In the genomic region with DNA sequence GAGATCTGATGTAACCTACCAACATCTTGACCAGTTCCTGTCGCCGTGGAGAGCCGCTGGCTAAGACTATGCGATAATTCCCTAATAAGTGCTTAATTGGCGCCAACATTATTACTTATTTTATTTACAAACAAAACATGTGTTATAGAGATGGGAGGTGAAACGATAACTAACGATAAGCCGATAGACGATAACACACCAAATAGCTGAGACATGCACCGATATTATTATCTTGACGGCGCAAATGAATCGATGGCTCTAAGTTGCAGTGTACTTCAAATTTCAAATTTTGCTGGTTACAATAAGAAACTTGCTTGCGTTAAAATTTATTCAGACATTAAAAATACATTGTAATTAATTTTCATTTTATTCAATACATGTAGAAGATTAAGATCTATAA, we compare ENCODE assay signal across 1 fruit fly cellular context.
TF ChIP-seq lines count a peak whose summit lies in the region.

Gene CG9515 (minus strand): TSS at position 148 of the 400 bp plus-strand sequence.

TF ChIP-seq in whole organism, embryonic, 481 proteins besides CTCF, POLR2A, EP300 and RAD21 (continued from another document):
- TF ChIP-seq usp (GFP tag; optimal IDR thresholded peaks at IDR 0.05; lab: Kevin White, UChicago) = no peak
- no peak for TF ChIP-seq rib (GFP tag; IDR thresholded peaks at IDR 0.05; lab: Robert Waterston, UW)
- peak; percentile 37 to 85 for TF ChIP-seq crp (GFP tag; optimal IDR thresholded peaks at IDR 0.05; lab: Kevin White, UChicago)
- no peak for TF ChIP-seq org-1 (GFP tag; optimal IDR thresholded peaks at IDR 0.05; lab: Kevin White, UChicago)
- TF ChIP-seq her (GFP tag; optimal IDR thresholded peaks at IDR 0.05; lab: Kevin White, UChicago) = no peak
- no peak for TF ChIP-seq CG11696 (GFP tag; IDR thresholded peaks at IDR 0.05; lab: Robert Waterston, UW)
- TF ChIP-seq CG15011 (GFP tag; optimal IDR thresholded peaks at IDR 0.05; lab: Kevin White, UChicago) = no peak
- TF ChIP-seq CG3838 (GFP tag; optimal IDR thresholded peaks at IDR 0.05; lab: Kevin White, UChicago) = no peak
- TF ChIP-seq cwo (GFP tag; optimal IDR thresholded peaks at IDR 0.05; lab: Kevin White, UChicago) = no peak
- no peak for TF ChIP-seq D19B (GFP tag; optimal IDR thresholded peaks at IDR 0.05; lab: Kevin White, UChicago)
- TF ChIP-seq schlank (tag; optimal IDR thresholded peaks at IDR 0.05; lab: Kevin White, UChicago) = no peak
- no peak for TF ChIP-seq CG3726 (GFP tag; IDR thresholded peaks at IDR 0.05; lab: Robert Waterston, UW)
- no peak for TF ChIP-seq mam (GFP tag; optimal IDR thresholded peaks at IDR 0.05; lab: Kevin White, UChicago)
- no peak for TF ChIP-seq CG10654 (GFP tag; optimal IDR thresholded peaks at IDR 0.05; lab: Kevin White, UChicago)
- TF ChIP-seq mirr (GFP tag; optimal IDR thresholded peaks at IDR 0.05; lab: Kevin White, UChicago) = peak; percentile 56
- TF ChIP-seq CG14710 (tag; optimal IDR thresholded peaks at IDR 0.05; lab: Kevin White, UChicago) = peak; percentile 45
- TF ChIP-seq chn (GFP tag; optimal IDR thresholded peaks at IDR 0.05; lab: Kevin White, UChicago) = no peak
- TF ChIP-seq Dip2 (GFP tag; IDR thresholded peaks at IDR 0.05; lab: Robert Waterston, UW) = no peak
- no peak for TF ChIP-seq Mrtf (GFP tag; IDR thresholded peaks at IDR 0.05; lab: Robert Waterston, UW)
- TF ChIP-seq dan (GFP tag; IDR thresholded peaks at IDR 0.05; lab: Robert Waterston, UW) = no peak
- no peak for TF ChIP-seq NK7.1 (GFP tag; optimal IDR thresholded peaks at IDR 0.05; lab: Kevin White, UChicago)
- peak; percentile 24 for TF ChIP-seq CG2120 (GFP tag; optimal IDR thresholded peaks at IDR 0.05; lab: Kevin White, UChicago)
- no peak for TF ChIP-seq pho (GFP tag; optimal IDR thresholded peaks at IDR 0.05; lab: Kevin White, UChicago)
- TF ChIP-seq sc (optimal IDR thresholded peaks at IDR 0.05; lab: Kevin White, UChicago) = no peak
- no peak for TF ChIP-seq sc (GFP tag; optimal IDR thresholded peaks at IDR 0.05; lab: Kevin White, UChicago)
- peak; percentile 65; the same call in 1 of the 2 replicates for TF ChIP-seq amos (GFP tag; IDR thresholded peaks at IDR 0.05; lab: Robert Waterston, UW; ENCODE audit: partially characterized antibody)
- TF ChIP-seq Elba2 (GFP tag; optimal IDR thresholded peaks at IDR 0.05; lab: Kevin White, UChicago) = peak; percentile 83
- TF ChIP-seq jing (GFP tag; optimal IDR thresholded peaks at IDR 0.05; lab: Kevin White, UChicago) = no peak
- no peak for TF ChIP-seq CG15073 (GFP tag; optimal IDR thresholded peaks at IDR 0.05; lab: Kevin White, UChicago)
- peak; percentile 74 for TF ChIP-seq CG9437 (GFP tag; optimal IDR thresholded peaks at IDR 0.05; lab: Kevin White, UChicago)
- TF ChIP-seq PHDP (tag; optimal IDR thresholded peaks at IDR 0.05; lab: Kevin White, UChicago) = peak; percentile 15
- TF ChIP-seq Dp (GFP tag; optimal IDR thresholded peaks at IDR 0.05; lab: Kevin White, UChicago) = peak; percentile 88
- TF ChIP-seq Dip3 (GFP tag; optimal IDR thresholded peaks at IDR 0.05; lab: Kevin White, UChicago) = no peak
- TF ChIP-seq lbe (GFP tag; optimal IDR thresholded peaks at IDR 0.05; lab: Kevin White, UChicago) = peak; percentile 20
- TF ChIP-seq bab2 (GFP tag; optimal IDR thresholded peaks at IDR 0.05; lab: Kevin White, UChicago) = no peak
- peak; percentile 97 for TF ChIP-seq CG7963 (GFP tag; IDR thresholded peaks at IDR 0.05; lab: Robert Waterston, UW; ENCODE audit: partially characterized antibody)
- TF ChIP-seq CG9215 (GFP tag; IDR thresholded peaks at IDR 0.05; lab: Robert Waterston, UW) = no peak
- TF ChIP-seq CG17359 (tag; optimal IDR thresholded peaks at IDR 0.05; lab: Kevin White, UChicago) = no peak
- TF ChIP-seq CG42726 (GFP tag; IDR thresholded peaks at IDR 0.05; lab: Robert Waterston, UW; ENCODE audit: partially characterized antibody) = peak; percentile 61; the same call in 1 of the 2 replicates
- no peak for TF ChIP-seq pum (GFP tag; optimal IDR thresholded peaks at IDR 0.05; lab: Kevin White, UChicago)
- no peak for TF ChIP-seq tup (GFP tag; optimal IDR thresholded peaks at IDR 0.05; lab: Kevin White, UChicago)
- no peak for TF ChIP-seq Ravus (GFP tag; IDR thresholded peaks at IDR 0.05; lab: Robert Waterston, UW)
- no peak for TF ChIP-seq CG13894 (tag; optimal IDR thresholded peaks at IDR 0.05; lab: Kevin White, UChicago)
- TF ChIP-seq otp (GFP tag; IDR thresholded peaks at IDR 0.05; lab: Robert Waterston, UW) = no peak
- peak; percentile 85 for TF ChIP-seq CG34224 (GFP tag; IDR thresholded peaks at IDR 0.05; lab: Robert Waterston, UW; ENCODE audit: partially characterized antibody)
- TF ChIP-seq CG3407 (GFP tag; optimal IDR thresholded peaks at IDR 0.05; lab: Kevin White, UChicago) = no peak
- no peak for TF ChIP-seq CG1647 (GFP tag; optimal IDR thresholded peaks at IDR 0.05; lab: Kevin White, UChicago)
- no peak for TF ChIP-seq CG9727 (GFP tag; optimal IDR thresholded peaks at IDR 0.05; lab: Kevin White, UChicago)
- no peak for TF ChIP-seq CG16815 (GFP tag; optimal IDR thresholded peaks at IDR 0.05; lab: Kevin White, UChicago)
- TF ChIP-seq salm (tag; optimal IDR thresholded peaks at IDR 0.05; lab: Kevin White, UChicago) = no peak
- no peak for TF ChIP-seq btn (GFP tag; optimal IDR thresholded peaks at IDR 0.05; lab: Kevin White, UChicago)
- no peak for TF ChIP-seq ac (GFP tag; optimal IDR thresholded peaks at IDR 0.05; lab: Kevin White, UChicago)
- TF ChIP-seq CG30020 (tag; optimal IDR thresholded peaks at IDR 0.05; lab: Kevin White, UChicago) = no peak
- TF ChIP-seq Ada2b (GFP tag; IDR thresholded peaks at IDR 0.05; lab: Robert Waterston, UW) = no peak
- peak; percentile 81 for TF ChIP-seq HmgZ (tag; optimal IDR thresholded peaks at IDR 0.05; lab: Kevin White, UChicago)
- peak; percentile 4 for TF ChIP-seq oc (tag; optimal IDR thresholded peaks at IDR 0.05; lab: Kevin White, UChicago)
- TF ChIP-seq CG8089 (GFP tag; optimal IDR thresholded peaks at IDR 0.05; lab: Kevin White, UChicago) = no peak
- TF ChIP-seq Hey (tag; optimal IDR thresholded peaks at IDR 0.05; lab: Kevin White, UChicago) = no peak
- no peak for TF ChIP-seq D19A (tag; optimal IDR thresholded peaks at IDR 0.05; lab: Kevin White, UChicago)
- no peak for TF ChIP-seq gcm2 (GFP tag; optimal IDR thresholded peaks at IDR 0.05; lab: Kevin White, UChicago)
- TF ChIP-seq gcm (GFP tag; optimal IDR thresholded peaks at IDR 0.05; lab: Kevin White, UChicago) = peak; percentile 10
TF ChIP-seq in whole organism, embryonic: peak in this region for 94.
